Worm (Caenorhabditis elegans) whole organism, dauer: ENCODE data around the gene sru-37.

Source experiments
- unc-62 ChIP-seq: sonication (generic microtip); optimal IDR thresholded peaks from 2 replicates; lab custom pipeline; 2017; ENCODE audit warnings: missing biosample characterization, missing genetic modification reagents, missing genetic modification characterization

Gene sru-37

ce11 chrV:9835945-9836344, 30.7 kb downstream of the sru-37 start, which contains the start of gene sru-38:
Gene sru-38, minus strand, starts transcription at chrV:9836045.
- no peak for TF ChIP-seq unc-62 (GFP tag; lab: Kevin White, UChicago)

- no peak for TF ChIP-seq unc-62 (GFP tag; lab: Kevin White, UChicago)
These were observed 32.4 kb downstream of the sru-37 start, which contains the start of gene srsx-21 for ce11 chrV:9837679-9838078. Gene srsx-21, plus strand, starts transcription at chrV:9837979.

ce11 chrV:9841376-9841775, 36.1 kb downstream of the sru-37 start, which contains the start of gene sru-36:
Gene sru-36, plus strand, starts transcription at chrV:9841676.
- TF ChIP-seq unc-62 (GFP tag; lab: Kevin White, UChicago) = no peak

ce11 chrV:9843376-9843916, 38.2 kb downstream of the sru-37 start, which contains the start of gene sru-8:
Gene sru-8, plus strand, starts transcription at chrV:9843866.
- TF ChIP-seq unc-62 (GFP tag; lab: Kevin White, UChicago) = no peak

ce11 chrV:9848576-9848975, 43.3 kb downstream of the sru-37 start:
- no peak for TF ChIP-seq unc-62 (GFP tag; lab: Kevin White, UChicago)

ce11 chrV:9853801-9854200, 48.5 kb downstream of the sru-37 start:
- no peak for TF ChIP-seq unc-62 (GFP tag; lab: Kevin White, UChicago)
